Worm (Caenorhabditis elegans) whole organism, L2 larva: ENCODE measurements around the gene ncs-7.

Experiments
- ZK546.5 ChIP-seq: sonication (generic microtip); optimal IDR thresholded peaks from 2 replicates; lab custom pipeline; 2017; ENCODE audit warnings: missing biosample characterization, missing genetic modification characterization
- alr-1 ChIP-seq: fragments of 150-350 bp; optimal IDR thresholded peaks from 2 replicates; lab custom pipeline; 2014; ENCODE audit warnings: missing biosample characterization, missing genetic modification characterization
- aly-2 ChIP-seq: fragments of 150-350 bp; optimal IDR thresholded peaks from 2 replicates; lab custom pipeline; 2014; ENCODE audit warnings: missing biosample characterization, missing genetic modification characterization
- blmp-1 ChIP-seq: sonication (generic microtip); optimal IDR thresholded peaks from 2 replicates; lab custom pipeline; 2017; ENCODE audit warnings: missing genetic modification characterization, mild to moderate bottlenecking, missing compliant biosample characterization, antibody characterized with exemption, moderate library complexity; ENCODE audit not compliant: insufficient read depth
- ceh-82 ChIP-seq: fragments of 150-350 bp; optimal IDR thresholded peaks from 2 replicates; lab custom pipeline; 2014; ENCODE audit warnings: missing biosample characterization, missing genetic modification characterization
- dmd-4 ChIP-seq: sonication (generic microtip); optimal IDR thresholded peaks from 2 replicates; lab custom pipeline; 2017; ENCODE audit warnings: missing biosample characterization, missing genetic modification characterization
- egl-27 ChIP-seq: sonication (generic microtip); optimal IDR thresholded peaks from 3 replicates; lab custom pipeline; 2017; ENCODE audit warnings: missing biosample characterization, missing genetic modification reagents, missing genetic modification characterization
- lin-11 ChIP-seq: fragments of 150-350 bp; sonication (generic microtip); optimal IDR thresholded peaks from 2 replicates; lab custom pipeline; 2014; ENCODE audit warnings: missing biosample characterization, missing genetic modification characterization, inconsistent platforms, mixed read lengths
- lin-13 ChIP-seq: fragments of 150-350 bp; optimal IDR thresholded peaks from 2 replicates; lab custom pipeline; 2014; ENCODE audit warnings: missing biosample characterization, missing genetic modification reagents, missing genetic modification characterization
- mdl-1 ChIP-seq, 2 experiments: fragments of 150-350 bp in 1 of 2; sonication (generic microtip) in 1 of 2; optimal IDR thresholded peaks; 2 replicates each; lab custom pipeline; 2017; ENCODE audit warnings: missing biosample characterization in 2 of 2, missing genetic modification characterization in 2 of 2
- nhr-12 ChIP-seq: fragments of 150-350 bp; optimal IDR thresholded peaks from 2 replicates; lab custom pipeline; 2014; ENCODE audit warnings: missing biosample characterization, missing genetic modification characterization
- unc-55 ChIP-seq: fragments of 150-350 bp; sonication (generic microtip); optimal IDR thresholded peaks from 3 replicates; lab custom pipeline; 2014; ENCODE audit warnings: missing biosample characterization, missing genetic modification reagents, missing genetic modification characterization
- unc-62 ChIP-seq: fragments of 150-350 bp; optimal IDR thresholded peaks from 2 replicates; lab custom pipeline; 2014; ENCODE audit warnings: missing biosample characterization, missing genetic modification reagents, missing genetic modification characterization

- TF ChIP-seq aly-2 (tag; lab: Kevin White, UChicago): no peak
- no peak for TF ChIP-seq egl-27 (tag; lab: Kevin White, UChicago)
- TF ChIP-seq unc-55: no peak
- TF ChIP-seq lin-11 (tag; lab: Kevin White, UChicago): no peak
- TF ChIP-seq alr-1: no peak
- no peak for TF ChIP-seq ceh-82 (tag; lab: Kevin White, UChicago)
- TF ChIP-seq blmp-1: no peak
- TF ChIP-seq nhr-12 (tag; lab: Kevin White, UChicago): no peak
- TF ChIP-seq dmd-4: no peak
- TF ChIP-seq lin-13 (GFP tag; lab: Kevin White, UChicago): no peak
- TF ChIP-seq unc-62 (GFP tag; lab: Kevin White, UChicago): no peak
- no peak for TF ChIP-seq ZK546.5 (tag; lab: Kevin White, UChicago)
- TF ChIP-seq mdl-1 (tag; optimal IDR thresholded peaks at IDR 0.05; lab: Kevin White, UChicago): no peak
Observed at ce11 chrX:17598712-17599111, 15.6 kb upstream of the ncs-7 start.
